Fruit fly (Drosophila melanogaster) whole organism, prepupa: Measurements from ENCODE around the gene gpp.

Experiments used
- Blimp-1 ChIP-seq: fragments of 200-800 bp; sonication (Bioruptor generic); optimal IDR thresholded peaks from 3 replicates; lab custom pipeline; 2017; ENCODE audit warnings: missing biosample characterization, missing genetic modification characterization, mild to moderate bottlenecking, moderate library complexity, missing genetic modification reagents
- CG10669 ChIP-seq: fragments of 200-800 bp; sonication (Bioruptor generic); optimal IDR thresholded peaks from 3 replicates; lab custom pipeline; 2018; ENCODE audit warnings: missing biosample characterization, mild to moderate bottlenecking, missing genetic modification characterization, moderate library complexity
- CG11294 ChIP-seq: fragments of 200-800 bp; sonication (Bioruptor generic); IDR thresholded peaks from 2 replicates; pipeline ENCODE4 v1.3.6; 2022; ENCODE audit warnings: missing biosample characterization, missing genetic modification characterization
- CG11762 ChIP-seq: fragments of 200-800 bp; sonication (Bioruptor generic); optimal IDR thresholded peaks from 3 replicates; lab custom pipeline; 2016; ENCODE audit warnings: missing biosample characterization, missing genetic modification characterization; ENCODE audit not compliant: insufficient read depth
- CG11902 ChIP-seq: fragments of 200-800 bp; sonication (Bioruptor generic); optimal IDR thresholded peaks from 3 replicates; lab custom pipeline; 2016; ENCODE audit warnings: missing biosample characterization, missing genetic modification characterization
- CG15336 ChIP-seq: fragments of 200-800 bp; sonication (Bioruptor generic); IDR thresholded peaks from 2 replicates; pipeline ENCODE4 v1.3.6; 2022; ENCODE audit warnings: missing biosample characterization, missing genetic modification characterization
- CG1621 ChIP-seq: fragments of 200-800 bp; sonication (Bioruptor generic); optimal IDR thresholded peaks from 3 replicates; lab custom pipeline; 2018; ENCODE audit warnings: missing biosample characterization, mild to moderate bottlenecking, missing genetic modification characterization
- CG3032 ChIP-seq: fragments of 200-800 bp; optimal IDR thresholded peaks from 2 replicates; lab custom pipeline; 2019; ENCODE audit warnings: missing biosample characterization, mild to moderate bottlenecking, missing genetic modification characterization, moderate library complexity
- CG34406 ChIP-seq: fragments of 200-800 bp; sonication (Bioruptor generic); optimal IDR thresholded peaks from 3 replicates; lab custom pipeline; 2016; ENCODE audit warnings: missing biosample characterization, missing genetic modification characterization
- CG3919 ChIP-seq: fragments of 200-800 bp; sonication (Bioruptor generic); optimal IDR thresholded peaks from 3 replicates; lab custom pipeline; 2016; ENCODE audit warnings: missing biosample characterization, missing genetic modification characterization
- CG4318 ChIP-seq: fragments of 200-800 bp; sonication (Bioruptor generic); optimal IDR thresholded peaks from 3 replicates; lab custom pipeline; 2017; ENCODE audit warnings: missing biosample characterization, mild to moderate bottlenecking, missing genetic modification characterization
- CG6163 ChIP-seq: fragments of 200-800 bp; sonication (Bioruptor generic); IDR thresholded peaks from 3 replicates; pipeline ENCODE4 v1.3.6; 2022; ENCODE audit warnings: missing biosample characterization, missing genetic modification characterization
- CG6276 ChIP-seq: fragments of 200-800 bp; sonication (Bioruptor generic); optimal IDR thresholded peaks from 2 replicates; lab custom pipeline; 2017; ENCODE audit warnings: missing biosample characterization, mild to moderate bottlenecking, missing genetic modification characterization
- CG6792 ChIP-seq: fragments of 200-800 bp; sonication (Bioruptor generic); optimal IDR thresholded peaks from 3 replicates; lab custom pipeline; 2016; ENCODE audit warnings: missing biosample characterization, missing genetic modification characterization
- CG6808 ChIP-seq: fragments of 200-800 bp; sonication (Bioruptor generic); optimal IDR thresholded peaks from 3 replicates; lab custom pipeline; 2017; ENCODE audit warnings: missing biosample characterization, missing genetic modification characterization, mild to moderate bottlenecking, moderate library complexity, missing genetic modification reagents
- CG6854 ChIP-seq: fragments of 200-800 bp; sonication (Bioruptor generic); optimal IDR thresholded peaks from 2 replicates; lab custom pipeline; 2017; ENCODE audit warnings: missing biosample characterization, mild to moderate bottlenecking, missing genetic modification characterization
- CG7368 ChIP-seq: fragments of 200-800 bp; sonication (Bioruptor generic); optimal IDR thresholded peaks from 3 replicates; lab custom pipeline; 2016; ENCODE audit warnings: missing biosample characterization, missing genetic modification characterization
- CG8119 ChIP-seq: fragments of 200-800 bp; sonication (Bioruptor generic); IDR thresholded peaks from 3 replicates; pipeline ENCODE4 v1.3.6; 2022; ENCODE audit warnings: missing biosample characterization, missing genetic modification characterization
- CG8319 ChIP-seq: fragments of 200-800 bp; sonication (Bioruptor generic); optimal IDR thresholded peaks from 3 replicates; lab custom pipeline; 2016; ENCODE audit warnings: missing biosample characterization, missing genetic modification characterization
- Eip78C ChIP-seq: fragments of 200-800 bp; sonication (Bioruptor generic); peaks from one replicate; lab custom pipeline; 2016; ENCODE audit warnings: missing biosample characterization, missing genetic modification characterization
- Eip93F ChIP-seq: fragments of 200-800 bp; sonication (Bioruptor generic); optimal IDR thresholded peaks from 2 replicates; lab custom pipeline; 2016; ENCODE audit warnings: missing biosample characterization, mild to moderate bottlenecking, missing genetic modification characterization
- Ets96B ChIP-seq: fragments of 200-800 bp; optimal IDR thresholded peaks from 2 replicates; lab custom pipeline; 2019; ENCODE audit warnings: missing biosample characterization, mild to moderate bottlenecking, missing genetic modification characterization, moderate library complexity
- Gug ChIP-seq: fragments of 200-800 bp; sonication (Bioruptor generic); IDR thresholded peaks from 2 replicates; pipeline ENCODE4 v1.3.6; 2022; ENCODE audit warnings: missing biosample characterization, missing genetic modification characterization
- Hr38 ChIP-seq: sonication (Bioruptor generic); optimal IDR thresholded peaks from 2 replicates; lab custom pipeline; 2016; ENCODE audit warnings: missing biosample characterization, missing genetic modification characterization
- Hr39 ChIP-seq: fragments of 200-800 bp; sonication (Bioruptor generic); optimal IDR thresholded peaks from 2 replicates; lab custom pipeline; 2016; ENCODE audit warnings: missing biosample characterization, missing genetic modification characterization
- Hr4 ChIP-seq: fragments of 200-800 bp; sonication (Bioruptor generic); optimal IDR thresholded peaks from 3 replicates; lab custom pipeline; 2016; ENCODE audit warnings: missing biosample characterization, missing genetic modification characterization
- Lpt ChIP-seq: fragments of 200-800 bp; sonication (Bioruptor generic); optimal IDR thresholded peaks from 3 replicates; lab custom pipeline; 2016; ENCODE audit warnings: missing biosample characterization, missing genetic modification characterization
- Met ChIP-seq: fragments of 200-800 bp; sonication (Bioruptor generic); optimal IDR thresholded peaks from 3 replicates; lab custom pipeline; 2016; ENCODE audit warnings: missing biosample characterization, missing genetic modification characterization
- OdsH ChIP-seq: fragments of 200-800 bp; sonication (Bioruptor generic); optimal IDR thresholded peaks from 3 replicates; lab custom pipeline; 2016; ENCODE audit warnings: missing biosample characterization, missing genetic modification characterization
- Smox ChIP-seq: fragments of 200-800 bp; sonication (Bioruptor generic); optimal IDR thresholded peaks from 3 replicates; lab custom pipeline; 2016; ENCODE audit warnings: missing biosample characterization, missing genetic modification characterization
- Sox102F ChIP-seq: fragments of 200-800 bp; sonication (Bioruptor generic); optimal IDR thresholded peaks from 2 replicates; lab custom pipeline; 2016; ENCODE audit warnings: missing biosample characterization, mild to moderate bottlenecking, missing genetic modification characterization
- Sox14 ChIP-seq: fragments of 200-800 bp; sonication (Bioruptor generic); optimal IDR thresholded peaks from 3 replicates; lab custom pipeline; 2016; ENCODE audit warnings: missing biosample characterization, missing genetic modification characterization
- achi ChIP-seq: fragments of 200-800 bp; sonication (Bioruptor generic); optimal IDR thresholded peaks from 3 replicates; lab custom pipeline; 2016; ENCODE audit warnings: missing biosample characterization, missing genetic modification characterization
- acj6 ChIP-seq: fragments of 200-800 bp; sonication (Bioruptor generic); optimal IDR thresholded peaks from 3 replicates; lab custom pipeline; 2016; ENCODE audit warnings: missing biosample characterization, missing genetic modification characterization
- dac ChIP-seq: fragments of 200-800 bp; sonication (Bioruptor generic); optimal IDR thresholded peaks from 2 replicates; lab custom pipeline; 2017; ENCODE audit warnings: missing biosample characterization, mild to moderate bottlenecking, missing genetic modification characterization
- eg ChIP-seq: fragments of 200-800 bp; sonication (Bioruptor generic); IDR thresholded peaks from 3 replicates; pipeline ENCODE4 v1.3.6; 2022; ENCODE audit warnings: missing biosample characterization, missing genetic modification characterization
- esn ChIP-seq: fragments of 200-800 bp; sonication (Bioruptor generic); optimal IDR thresholded peaks from 2 replicates; lab custom pipeline; 2016; ENCODE audit warnings: missing biosample characterization, mild to moderate bottlenecking, missing genetic modification characterization, moderate library complexity
- fd59A ChIP-seq: fragments of 200-800 bp; sonication (Bioruptor generic); optimal IDR thresholded peaks from 2 replicates; lab custom pipeline; 2017; ENCODE audit warnings: missing biosample characterization, mild to moderate bottlenecking, missing genetic modification characterization, missing genetic modification reagents
- fd85E ChIP-seq: fragments of 200-800 bp; sonication (Bioruptor generic); optimal IDR thresholded peaks from 3 replicates; lab custom pipeline; 2016; ENCODE audit warnings: missing biosample characterization, missing genetic modification characterization
- fkh ChIP-seq: fragments of 200-800 bp; sonication (Bioruptor generic); optimal IDR thresholded peaks from 3 replicates; lab custom pipeline; 2017; ENCODE audit warnings: missing biosample characterization, mild to moderate bottlenecking, missing genetic modification characterization, moderate library complexity
- lz ChIP-seq: fragments of 200-800 bp; sonication (Bioruptor generic); optimal IDR thresholded peaks from 3 replicates; lab custom pipeline; 2016; ENCODE audit warnings: missing biosample characterization, missing genetic modification characterization
- net ChIP-seq: fragments of 200-800 bp; sonication (Bioruptor generic); optimal IDR thresholded peaks from 3 replicates; lab custom pipeline; 2016; ENCODE audit warnings: missing biosample characterization, missing genetic modification characterization
- pdm3 ChIP-seq: fragments of 200-800 bp; sonication (Bioruptor generic); optimal IDR thresholded peaks from 3 replicates; lab custom pipeline; 2016; ENCODE audit warnings: missing biosample characterization, missing genetic modification characterization
- salr ChIP-seq, 2 experiments: fragments of 200-800 bp; sonication (Bioruptor generic); optimal IDR thresholded peaks; 3 replicates each; lab custom pipeline; 2016 to 2018; ENCODE audit warnings: missing biosample characterization in 2 of 2, missing genetic modification characterization in 2 of 2, mild to moderate bottlenecking in 1 of 2
- spab ChIP-seq: fragments of 200-800 bp; sonication (Bioruptor generic); optimal IDR thresholded peaks from 2 replicates; lab custom pipeline; 2017; ENCODE audit warnings: missing biosample characterization, mild to moderate bottlenecking, missing genetic modification characterization, missing genetic modification reagents
- ss ChIP-seq, 2 experiments: fragments of 200-800 bp; sonication (Bioruptor generic); optimal IDR thresholded peaks; 2 replicates in 1 of 2; 3 replicates in 1 of 2; lab custom pipeline; 2017 to 2018; ENCODE audit warnings: mild to moderate bottlenecking in 2 of 2, missing biosample characterization in 2 of 2, missing genetic modification characterization in 2 of 2, moderate library complexity in 1 of 2
- svp ChIP-seq: fragments of 200-800 bp; sonication (Bioruptor generic); peaks from one replicate; lab custom pipeline; 2016; ENCODE audit warnings: missing biosample characterization, missing genetic modification characterization
- topi ChIP-seq: fragments of 200-800 bp; sonication (Bioruptor generic); optimal IDR thresholded peaks from 3 replicates; lab custom pipeline; 2016; ENCODE audit warnings: missing biosample characterization, missing genetic modification characterization
- vri ChIP-seq: fragments of 200-800 bp; sonication (Bioruptor generic); optimal IDR thresholded peaks from 3 replicates; lab custom pipeline; 2016; ENCODE audit warnings: missing biosample characterization, mild to moderate bottlenecking, missing genetic modification characterization

Gene gpp

dm6 chr3R:6394247-6394522, 12.5 kb upstream of the gpp start:
- TF ChIP-seq dac (GFP tag; lab: Kevin White, UChicago) (no peak), CG11762 (GFP tag; lab: Kevin White, UChicago) (no peak), Eip78C (GFP tag; lab: Kevin White, UChicago) (no peak), Blimp-1 (no peak), CG10669 (GFP tag; lab: Kevin White, UChicago) (no peak), CG11902 (GFP tag; lab: Kevin White, UChicago) (no peak), fd85E (GFP tag; lab: Kevin White, UChicago) (no peak), CG3919 (GFP tag; lab: Kevin White, UChicago) (no peak), CG34406 (no peak), pdm3 (GFP tag; lab: Kevin White, UChicago) (no peak), CG8119 (no peak), fkh (no peak), net (no peak), OdsH (no peak), achi (GFP tag; lab: Kevin White, UChicago) (no peak), esn (no peak), CG7368 (GFP tag; lab: Kevin White, UChicago) (no peak)

dm6 chr3R:6395572-6396295, 10.9 kb upstream of the gpp start:
- TF ChIP-seq Gug (GFP tag; lab: Robert Waterston, UW), result no peak
- TF ChIP-seq spab, result peak; percentile 8
- TF ChIP-seq ss (GFP tag; optimal IDR thresholded peaks at IDR 0.05; lab: Kevin White, UChicago), result peak in 1 of 2 experiments; percentile 19
- TF ChIP-seq vri (GFP tag; lab: Kevin White, UChicago), result peak; percentile 92
- peak; percentile 44 for TF ChIP-seq CG3032 (tag; lab: Kevin White, UChicago)
- peak; percentile 48 for TF ChIP-seq CG10669 (GFP tag; lab: Kevin White, UChicago)
- TF ChIP-seq Smox, result peak; percentile 78
- TF ChIP-seq OdsH, result peak; percentile 48
- TF ChIP-seq CG11762 (GFP tag; lab: Kevin White, UChicago), result no peak
- TF ChIP-seq lz, result peak; percentile 76
- peak; percentile 24 for TF ChIP-seq fd59A
- TF ChIP-seq CG6276 (GFP tag; lab: Kevin White, UChicago), result no peak
- TF ChIP-seq acj6 (GFP tag; lab: Kevin White, UChicago), result peak; percentile 70
- peak; percentile 54 for TF ChIP-seq Eip93F
- no peak for TF ChIP-seq Hr38 (GFP tag; lab: Kevin White, UChicago)
- TF ChIP-seq Ets96B (tag; lab: Kevin White, UChicago), result peak; percentile 53
- TF ChIP-seq CG6854 (GFP tag; lab: Kevin White, UChicago), result no peak
- no peak for TF ChIP-seq CG1621
- peak; percentile 27 for TF ChIP-seq Blimp-1
- no peak for TF ChIP-seq Lpt (GFP tag; lab: Kevin White, UChicago)
- TF ChIP-seq eg (GFP tag; lab: Robert Waterston, UW), result no peak
- peak; percentile 94 for TF ChIP-seq Eip78C (GFP tag; lab: Kevin White, UChicago)
- peak; percentile 10 for TF ChIP-seq CG8319 (GFP tag; lab: Kevin White, UChicago)
- TF ChIP-seq CG6808 (GFP tag; lab: Kevin White, UChicago), result peak; percentile 10
- TF ChIP-seq CG11294 (GFP tag; lab: Robert Waterston, UW), result no peak
- TF ChIP-seq topi (GFP tag; lab: Kevin White, UChicago), result peak; percentile 76
- peak; percentile 35 for TF ChIP-seq CG7368 (GFP tag; lab: Kevin White, UChicago)
- peak; percentile 78 for TF ChIP-seq Met (GFP tag; lab: Kevin White, UChicago)
- TF ChIP-seq Sox102F, result peak; percentile 80
- peak; percentile 11 for TF ChIP-seq CG4318 (GFP tag; lab: Kevin White, UChicago)
- TF ChIP-seq CG8119, result 0 out of 3 replicates have a peak, but pooled peaks have one; percentile 10
- TF ChIP-seq Hr39 (GFP tag; lab: Kevin White, UChicago), result peak; percentile 78
- TF ChIP-seq svp (GFP tag; lab: Kevin White, UChicago), result peak; percentile 91
- TF ChIP-seq Sox14 (GFP tag; lab: Kevin White, UChicago), result peak; percentile 86
- peak; percentile 62 for TF ChIP-seq achi (GFP tag; lab: Kevin White, UChicago)
- TF ChIP-seq CG15336 (GFP tag; lab: Robert Waterston, UW), result no peak
- TF ChIP-seq CG6792 (GFP tag; lab: Kevin White, UChicago), result peak; percentile 67
- peak in 1 of 2 experiments; percentile 10 for TF ChIP-seq salr (GFP tag; optimal IDR thresholded peaks at IDR 0.05; lab: Kevin White, UChicago)
- TF ChIP-seq CG6163 (GFP tag; lab: Robert Waterston, UW), result no peak
- peak; percentile 51 for TF ChIP-seq Hr4 (GFP tag; lab: Kevin White, UChicago)
- peak; percentile 61 for TF ChIP-seq CG11902 (GFP tag; lab: Kevin White, UChicago)
- TF ChIP-seq pdm3 (GFP tag; lab: Kevin White, UChicago), result peak; percentile 55
